Worm (Caenorhabditis elegans) whole organism, young adult: ENCODE results near the gene heh-1.

Source experiments
- B0019.2 ChIP-seq: fragments of 200-800 bp; sonication (Bioruptor generic); conservative IDR thresholded peaks from 2 replicates; pipeline ENCODE4 v1.3.6; 2022; ENCODE audit warnings: missing genetic modification reagents, missing genetic modification characterization, missing compliant biosample characterization
- B0336.3 ChIP-seq: fragments of 200-800 bp; sonication (Bioruptor generic); IDR thresholded peaks from 2 replicates; pipeline ENCODE4 v1.3.6; 2022; ENCODE audit warnings: missing genetic modification characterization, missing compliant biosample characterization
- C06A6.2 ChIP-seq: fragments of 200-800 bp; sonication (Bioruptor generic); conservative IDR thresholded peaks from 2 replicates; pipeline ENCODE4 v1.3.6; 2022; ENCODE audit warnings: missing genetic modification characterization, missing compliant biosample characterization
- C17E4.6 ChIP-seq: fragments of 200-800 bp; sonication (Bioruptor generic); IDR thresholded peaks from 2 replicates; pipeline ENCODE4 v1.3.6; 2022; ENCODE audit warnings: missing genetic modification reagents, missing genetic modification characterization, missing compliant biosample characterization
- D2030.7 ChIP-seq: fragments of 200-800 bp; sonication (Bioruptor generic); IDR thresholded peaks from 2 replicates; pipeline ENCODE4 v1.3.6; 2022; ENCODE audit warnings: missing genetic modification reagents, missing genetic modification characterization, missing compliant biosample characterization
- F33H1.4 ChIP-seq: fragments of 200-800 bp; sonication (Bioruptor generic); IDR thresholded peaks from 2 replicates; pipeline ENCODE4 v1.3.6; 2022; ENCODE audit warnings: missing genetic modification reagents, missing genetic modification characterization, missing compliant biosample characterization
- F39B2.1 ChIP-seq: fragments of 200-800 bp; sonication (Bioruptor generic); IDR thresholded peaks from 2 replicates; pipeline ENCODE4 v1.3.6; 2022; ENCODE audit warnings: missing genetic modification reagents, missing genetic modification characterization, missing compliant biosample characterization
- F49E8.2 ChIP-seq: sonication (generic microtip); optimal IDR thresholded peaks from 3 replicates; lab custom pipeline; 2017; ENCODE audit warnings: missing genetic modification characterization, mild to moderate bottlenecking, missing compliant biosample characterization, antibody characterized with exemption, moderate library complexity; ENCODE audit not compliant: insufficient read depth
- K11D2.4 ChIP-seq: fragments of 200-800 bp; sonication (Bioruptor generic); IDR thresholded peaks from 2 replicates; pipeline ENCODE4 v1.3.6; 2022; ENCODE audit warnings: missing genetic modification reagents, missing genetic modification characterization, missing compliant biosample characterization
- K12H6.12 ChIP-seq: fragments of 200-800 bp; sonication (Bioruptor generic); optimal IDR thresholded peaks from 2 replicates; lab custom pipeline; 2018; ENCODE audit warnings: mild to moderate bottlenecking, missing genetic modification characterization, missing compliant biosample characterization
- T26A5.8 ChIP-seq: sonication (generic microtip); optimal IDR thresholded peaks from 2 replicates; lab custom pipeline; 2016; ENCODE audit warnings: missing genetic modification characterization, missing compliant biosample characterization
- ama-1 ChIP-seq, 3 experiments: fragments of 150-350 bp in 1 of 3; sonication (generic microtip) in 2 of 3; optimal IDR thresholded peaks; 2 replicates each; lab custom pipeline; 2014 to 2018; ENCODE audit warnings: missing biosample characterization in 2 of 3, missing genetic modification characterization in 2 of 3, missing genetic modification reagents in 2 of 3
- atf-7 ChIP-seq: sonication (generic microtip); optimal IDR thresholded peaks from 2 replicates; lab custom pipeline; 2017; ENCODE audit warnings: mild to moderate bottlenecking, missing genetic modification characterization, missing compliant biosample characterization
- attf-5 ChIP-seq: fragments of 200-800 bp; sonication (Bioruptor generic); optimal IDR thresholded peaks from 2 replicates; lab custom pipeline; 2018; ENCODE audit warnings: mild to moderate bottlenecking, missing genetic modification characterization, missing compliant biosample characterization
- bed-2 ChIP-seq: fragments of 200-800 bp; sonication (Bioruptor generic); IDR thresholded peaks from 2 replicates; pipeline ENCODE4 v1.3.6; 2022; ENCODE audit warnings: missing genetic modification reagents, missing genetic modification characterization, missing compliant biosample characterization
- cebp-1 ChIP-seq, 2 experiments: fragments of 200-800 bp in 1 of 2; sonication (Bioruptor generic) in 1 of 2; sonication (generic microtip) in 1 of 2; IDR thresholded peaks in 1 of 2; optimal IDR thresholded peaks in 1 of 2; 2 replicates each; pipeline versions ENCODE4 v1.3.6 to Lab custom; 2017 to 2022; ENCODE audit warnings: missing compliant biosample characterization in 2 of 2, missing genetic modification characterization in 2 of 2, mild to moderate bottlenecking in 1 of 2, missing genetic modification reagents in 1 of 2, moderate library complexity in 1 of 2
- ceh-91 ChIP-seq: fragments of 200-800 bp; sonication (Bioruptor generic); IDR thresholded peaks from 2 replicates; pipeline ENCODE4 v1.3.6; 2022; ENCODE audit warnings: missing genetic modification reagents, missing genetic modification characterization, missing compliant biosample characterization
- dox-1 ChIP-seq: fragments of 200-800 bp; sonication (Bioruptor generic); IDR thresholded peaks from 2 replicates; pipeline ENCODE4 v1.3.6; 2022; ENCODE audit warnings: missing genetic modification reagents, missing genetic modification characterization, missing compliant biosample characterization
- dpff-1 ChIP-seq: sonication (generic microtip); optimal IDR thresholded peaks from 2 replicates; lab custom pipeline; 2017; ENCODE audit warnings: mild to moderate bottlenecking, missing genetic modification characterization, missing compliant biosample characterization
- egrh-3 ChIP-seq: fragments of 200-800 bp; sonication (Bioruptor generic); IDR thresholded peaks from 2 replicates; pipeline ENCODE4 v1.3.6; 2022; ENCODE audit warnings: missing genetic modification reagents, missing genetic modification characterization, missing compliant biosample characterization
- him-1 ChIP-seq: sonication (generic microtip); optimal IDR thresholded peaks from 2 replicates; lab custom pipeline; 2016; ENCODE audit warnings: missing genotype, missing genetic modification reagents, missing genetic modification characterization, missing compliant biosample characterization
- hlh-26 ChIP-seq: fragments of 200-800 bp; sonication (Bioruptor generic); conservative IDR thresholded peaks from 2 replicates; pipeline ENCODE4 v1.3.6; 2022; ENCODE audit warnings: missing genetic modification reagents, missing genetic modification characterization, missing compliant biosample characterization
- hmg-1.2 ChIP-seq: fragments of 200-800 bp; sonication (Bioruptor generic); IDR thresholded peaks from 2 replicates; pipeline ENCODE4 v1.3.6; 2022; ENCODE audit warnings: missing genetic modification reagents, missing genetic modification characterization, missing compliant biosample characterization
- let-607 ChIP-seq, 2 experiments: fragments of 200-800 bp in 1 of 2; sonication (Bioruptor generic) in 1 of 2; sonication (generic microtip) in 1 of 2; optimal IDR thresholded peaks; 2 replicates each; lab custom pipeline; 2016 to 2018; ENCODE audit warnings: mild to moderate bottlenecking in 2 of 2, missing compliant biosample characterization in 2 of 2, missing genetic modification characterization in 2 of 2, moderate library complexity in 2 of 2, missing genotype in 1 of 2
- lin-26 ChIP-seq: fragments of 200-800 bp; sonication (Bioruptor generic); IDR thresholded peaks from 2 replicates; pipeline ENCODE4 v1.3.6; 2022; ENCODE audit warnings: missing genetic modification reagents, missing genetic modification characterization, missing compliant biosample characterization
- lin-35 ChIP-seq, 3 experiments: fragments of 150-350 bp in 2 of 3; sonication (generic microtip) in 1 of 3; optimal IDR thresholded peaks; 2 replicates each; lab custom pipeline; 2014 to 2018; ENCODE audit warnings: missing biosample characterization in 3 of 3, missing genetic modification characterization in 3 of 3, missing genetic modification reagents in 3 of 3
- lin-40 ChIP-seq: sonication (generic microtip); optimal IDR thresholded peaks from 2 replicates; lab custom pipeline; 2016; ENCODE audit warnings: missing genetic modification characterization, mild to moderate bottlenecking, missing compliant biosample characterization, missing genotype, missing genetic modification reagents
- lin-54 ChIP-seq: fragments of 200-800 bp; sonication (Bioruptor generic); optimal IDR thresholded peaks from 2 replicates; lab custom pipeline; 2018; ENCODE audit warnings: mild to moderate bottlenecking, missing genetic modification characterization, missing compliant biosample characterization
- lsl-1 ChIP-seq: fragments of 200-800 bp; sonication (Bioruptor generic); optimal IDR thresholded peaks from 2 replicates; lab custom pipeline; 2018; ENCODE audit warnings: mild to moderate bottlenecking, missing genetic modification characterization, moderate library complexity, missing compliant biosample characterization
- madf-6 ChIP-seq: fragments of 200-800 bp; sonication (Bioruptor generic); IDR thresholded peaks from 2 replicates; pipeline ENCODE4 v1.3.6; 2022; ENCODE audit warnings: missing genetic modification reagents, missing genetic modification characterization, missing compliant biosample characterization
- madf-8 ChIP-seq: fragments of 200-800 bp; sonication (Bioruptor generic); conservative IDR thresholded peaks from 2 replicates; pipeline ENCODE4 v1.3.6; 2022; ENCODE audit warnings: missing genetic modification reagents, missing genetic modification characterization, missing compliant biosample characterization
- mcd-1 ChIP-seq: fragments of 200-800 bp; sonication (Bioruptor generic); IDR thresholded peaks from 2 replicates; pipeline ENCODE4 v1.3.6; 2022; ENCODE audit warnings: missing genetic modification reagents, missing genetic modification characterization, missing compliant biosample characterization
- nfyb-1 ChIP-seq: fragments of 200-800 bp; sonication (Bioruptor generic); IDR thresholded peaks from 2 replicates; pipeline ENCODE4 v1.3.6; 2022; ENCODE audit warnings: missing genetic modification reagents, missing genetic modification characterization, missing compliant biosample characterization
- pbrm-1 ChIP-seq: fragments of 200-800 bp; sonication (Bioruptor generic); IDR thresholded peaks from 2 replicates; pipeline ENCODE4 v1.3.6; 2022; ENCODE audit warnings: missing genetic modification reagents, missing genetic modification characterization, missing compliant biosample characterization
- pha-4 ChIP-seq: fragments of 150-350 bp; sonication (generic microtip); optimal IDR thresholded peaks from 2 replicates; lab custom pipeline; 2014; ENCODE audit warnings: missing biosample characterization, missing genetic modification reagents, missing genetic modification characterization
- rcor-1 ChIP-seq: fragments of 200-800 bp; sonication (Bioruptor generic); IDR thresholded peaks from 2 replicates; pipeline ENCODE4 v1.3.6; 2022; ENCODE audit warnings: missing genetic modification reagents, missing genetic modification characterization, missing compliant biosample characterization
- rpc-1 ChIP-seq, 2 experiments: fragments of 150-350 bp in 1 of 2; sonication (generic microtip) in 1 of 2; optimal IDR thresholded peaks; 2 replicates each; lab custom pipeline; 2014 to 2018; ENCODE audit warnings: missing biosample characterization in 1 of 2, missing genetic modification characterization in 1 of 2, missing genetic modification reagents in 1 of 2, missing genotype in 1 of 2
- snpc-1.1 ChIP-seq: sonication (generic microtip); optimal IDR thresholded peaks from 2 replicates; lab custom pipeline; 2017; ENCODE audit warnings: missing genetic modification characterization, mild to moderate bottlenecking, missing compliant biosample characterization, antibody characterized with exemption, moderate library complexity, missing genotype, missing genetic modification reagents; ENCODE audit not compliant: insufficient read depth
- snpc-1.3 ChIP-seq: sonication (generic microtip); optimal IDR thresholded peaks from 2 replicates; lab custom pipeline; 2017; ENCODE audit warnings: missing genetic modification characterization, mild to moderate bottlenecking, missing compliant biosample characterization, antibody characterized with exemption, moderate library complexity, missing genotype, missing genetic modification reagents; ENCODE audit not compliant: insufficient read depth
- snpc-4 ChIP-seq, 5 experiments: fragments of 150-350 bp in 1 of 5; sonication (generic microtip) in 4 of 5; optimal IDR thresholded peaks; 2 replicates each; lab custom pipeline; 2014 to 2018; ENCODE audit warnings: missing genetic modification characterization in 5 of 5, missing biosample characterization in 3 of 5, antibody characterized with exemption in 2 of 5, mild to moderate bottlenecking in 2 of 5, missing compliant biosample characterization in 2 of 5, missing genotype in 2 of 5, moderate library complexity in 2 of 5, missing genetic modification reagents in 1 of 5
- unc-130 ChIP-seq: sonication (generic microtip); optimal IDR thresholded peaks from 2 replicates; lab custom pipeline; 2016; ENCODE audit warnings: missing genetic modification reagents, missing genetic modification characterization, missing compliant biosample characterization
- xnd-1 ChIP-seq: sonication (generic microtip); optimal IDR thresholded peaks from 2 replicates; lab custom pipeline; 2016; ENCODE audit warnings: missing genotype, missing genetic modification reagents, missing genetic modification characterization, missing compliant biosample characterization
- ztf-22 ChIP-seq: fragments of 200-800 bp; sonication (Bioruptor generic); optimal IDR thresholded peaks from 2 replicates; lab custom pipeline; 2018; ENCODE audit warnings: mild to moderate bottlenecking, missing genetic modification characterization, moderate library complexity, missing compliant biosample characterization

Gene heh-1

ce11 chrIII:3176775-3177174 lies 22.5 kb downstream of the heh-1 start (continued):
- TF ChIP-seq D2030.7 (GFP tag; lab: Robert Waterston, UW) (no peak), lin-26 (GFP tag; lab: Robert Waterston, UW) (0 out of 2 replicates have a peak, but pooled peaks have one; percentile 14), atf-7 (tag; lab: Kevin White, UChicago) (no peak), dox-1 (GFP tag; lab: Robert Waterston, UW) (0 out of 2 replicates have a peak, but pooled peaks have one; percentile 28), madf-8 (GFP tag; lab: Robert Waterston, UW) (no peak), attf-5 (GFP tag; lab: Kevin White, UChicago) (no peak), bed-2 (no peak)

DNA sequence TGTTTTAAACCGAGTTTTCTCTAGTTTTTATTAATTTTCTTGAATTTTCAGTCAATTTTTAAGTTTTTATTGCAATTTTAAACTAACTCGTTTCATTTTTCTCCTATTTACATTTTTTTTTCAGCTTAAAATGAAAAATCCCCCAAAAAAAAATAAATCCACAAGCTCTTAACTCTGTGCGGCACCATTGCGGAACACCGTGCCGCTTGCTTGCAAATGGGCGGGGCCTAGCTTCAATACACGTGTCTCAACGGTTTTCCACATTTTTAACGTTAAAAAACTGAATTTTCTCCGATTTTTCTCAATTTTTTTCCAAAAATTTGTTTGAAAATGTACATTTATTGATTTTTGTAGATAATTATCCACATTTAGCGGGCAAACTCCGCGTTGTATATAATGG lies 24.3 kb downstream of the heh-1 start, which contains the start of gene R148.3:
R148.3 (plus strand) TSS at position 347 of the 400 bp plus-strand sequence.
- peak; percentile 47 for TF ChIP-seq snpc-1.1 (tag; lab: Kevin White, UChicago)
- TF ChIP-seq B0336.3: no peak
- peak in 1 of 3 experiments; percentile 28 for TF ChIP-seq lin-35 (GFP tag; optimal IDR thresholded peaks at IDR 0.05; lab: Kevin White, UChicago)
- TF ChIP-seq ama-1 (optimal IDR thresholded peaks at IDR 0.05; lab: Kevin White, UChicago): no peak
- no peak for TF ChIP-seq ama-1 (GFP tag; optimal IDR thresholded peaks at IDR 0.05; lab: Kevin White, UChicago)
- 0 out of 2 replicates have a peak, but pooled peaks have one; percentile 15 for TF ChIP-seq rcor-1
- TF ChIP-seq K11D2.4 (GFP tag; lab: Robert Waterston, UW): 0 out of 2 replicates have a peak, but pooled peaks have one; percentile 16
- TF ChIP-seq ceh-91: no peak
- TF ChIP-seq bed-2: no peak
- peak; percentile 58 for TF ChIP-seq mcd-1
- TF ChIP-seq F49E8.2: peak; percentile 41
- TF ChIP-seq nfyb-1: 0 out of 2 replicates have a peak, but pooled peaks have one; percentile 30
- no peak for TF ChIP-seq lin-54 (GFP tag; lab: Kevin White, UChicago)
- no peak for TF ChIP-seq ztf-22 (GFP tag; lab: Kevin White, UChicago)
- TF ChIP-seq snpc-1.3 (tag; lab: Kevin White, UChicago): peak; percentile 81
- peak; percentile 49 for TF ChIP-seq F33H1.4 (GFP tag; lab: Robert Waterston, UW)
- TF ChIP-seq F39B2.1 (GFP tag; lab: Robert Waterston, UW): no peak
- peak; percentile 75 for TF ChIP-seq C06A6.2 (GFP tag; lab: Robert Waterston, UW)
- TF ChIP-seq cebp-1 (GFP tag; IDR thresholded peaks at IDR 0.05; lab: Robert Waterston, UW): no peak
- peak; percentile 38 for TF ChIP-seq cebp-1 (tag; optimal IDR thresholded peaks at IDR 0.05; lab: Kevin White, UChicago)
- peak; percentile 27 for TF ChIP-seq rpc-1 (optimal IDR thresholded peaks at IDR 0.05; lab: Kevin White, UChicago)
- TF ChIP-seq rpc-1 (tag; optimal IDR thresholded peaks at IDR 0.05; lab: Kevin White, UChicago): no peak
- peak; percentile 18 for TF ChIP-seq lin-40 (tag; lab: Kevin White, UChicago)
- TF ChIP-seq snpc-4 (GFP tag; optimal IDR thresholded peaks at IDR 0.05; lab: Kevin White, UChicago): no peak
- TF ChIP-seq snpc-4 (tag; optimal IDR thresholded peaks at IDR 0.05; lab: Kevin White, UChicago): peak in 2 of 4 experiments; percentile 22 to 29
- peak; percentile 7 for TF ChIP-seq unc-130 (GFP tag; lab: Kevin White, UChicago)
- TF ChIP-seq dox-1 (GFP tag; lab: Robert Waterston, UW): peak; percentile 28; the same call in 1 of the 2 replicates
- no peak for TF ChIP-seq dpff-1 (tag; lab: Kevin White, UChicago)
- peak; percentile 44; the same call in 1 of the 2 replicates for TF ChIP-seq pbrm-1 (GFP tag; lab: Robert Waterston, UW)
- TF ChIP-seq madf-6: peak; percentile 65
- TF ChIP-seq lsl-1 (GFP tag; lab: Kevin White, UChicago): peak; percentile 32
- peak; percentile 45 for TF ChIP-seq xnd-1 (tag; lab: Kevin White, UChicago)
- no peak for TF ChIP-seq him-1 (tag; lab: Kevin White, UChicago)
- TF ChIP-seq T26A5.8: no peak
- TF ChIP-seq let-607 (tag; optimal IDR thresholded peaks at IDR 0.05; lab: Kevin White, UChicago): peak; percentile 92 to 96
- TF ChIP-seq B0019.2 (GFP tag; lab: Robert Waterston, UW): 0 out of 2 replicates have a peak, but pooled peaks have one; percentile 30
- no peak for TF ChIP-seq egrh-3 (GFP tag; lab: Robert Waterston, UW)
- TF ChIP-seq C17E4.6: no peak
- no peak for TF ChIP-seq pha-4 (tag; lab: Kevin White, UChicago)
- TF ChIP-seq hlh-26: no peak
- TF ChIP-seq K12H6.12: no peak
- TF ChIP-seq hmg-1.2 (GFP tag; lab: Robert Waterston, UW): peak; percentile 31; the same call in 1 of the 2 replicates
